Worm (Caenorhabditis elegans) whole organism, mixed stage, embryonic: ENCODE data around the gene irld-44.

ENCODE experiments used
- ceh-39 ChIP-seq: fragments of 150-350 bp; optimal IDR thresholded peaks from 2 replicates; lab custom pipeline; 2014; ENCODE audit warnings: missing biosample characterization, missing genetic modification characterization
- lin-13 ChIP-seq: fragments of 150-350 bp; optimal IDR thresholded peaks from 2 replicates; lab custom pipeline; 2014; ENCODE audit warnings: missing biosample characterization, missing genetic modification characterization
- mab-5 ChIP-seq: fragments of 150-350 bp; optimal IDR thresholded peaks from 2 replicates; lab custom pipeline; 2014; ENCODE audit warnings: missing biosample characterization, missing genetic modification characterization
- nhr-28 ChIP-seq: fragments of 150-350 bp; optimal IDR thresholded peaks from 2 replicates; lab custom pipeline; 2014; ENCODE audit warnings: missing biosample characterization, missing genetic modification characterization

DNA sequence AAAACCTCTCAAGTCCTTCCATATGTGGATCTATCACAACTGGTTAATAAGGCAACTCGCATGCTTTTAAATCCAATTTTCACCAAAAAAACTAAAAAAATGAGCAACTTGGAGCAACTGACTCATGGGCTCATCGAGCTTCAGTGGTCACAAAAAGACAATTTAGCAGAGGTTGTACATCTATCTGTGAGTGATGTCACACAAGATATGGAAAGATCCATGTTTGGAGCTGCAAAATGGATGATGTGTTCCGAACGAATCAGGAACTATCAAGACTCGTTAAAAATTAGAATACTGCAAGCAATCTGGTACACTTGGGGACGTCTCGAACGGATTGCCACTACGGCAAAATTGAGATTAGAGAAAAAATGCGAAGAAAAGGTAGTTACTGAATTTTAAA lies 39.6 kb upstream of the irld-44 start:
- TF ChIP-seq nhr-28: no peak
- TF ChIP-seq lin-13 (tag; lab: Kevin White, UChicago): no peak
- no peak for TF ChIP-seq ceh-39
- no peak for TF ChIP-seq mab-5 (tag; lab: Kevin White, UChicago)
